Worm (Caenorhabditis elegans) whole organism, L3 larva: ENCODE results near the gene dnj-16.

Source experiments
- fos-1 ChIP-seq: fragments of 150-350 bp; optimal IDR thresholded peaks from 2 replicates; lab custom pipeline; 2014; ENCODE audit warnings: missing biosample characterization, missing genetic modification characterization
- nhr-23 ChIP-seq: fragments of 150-350 bp; optimal IDR thresholded peaks from 2 replicates; lab custom pipeline; 2014; ENCODE audit warnings: missing biosample characterization, missing genetic modification reagents, missing genetic modification characterization

- no peak for TF ChIP-seq nhr-23 (tag; lab: Kevin White, UChicago)
- no peak for TF ChIP-seq fos-1
Observed at ce11 chrIII:4231372-4231771, 40.4 kb downstream of the dnj-16 start.
